Worm (Caenorhabditis elegans) whole organism, L1 larva: ENCODE results near the gene F19G12.1.

Source experiments
- ama-1 ChIP-seq: fragments of 150-350 bp; optimal IDR thresholded peaks from 2 replicates; lab custom pipeline; 2014
- ceh-88 ChIP-seq: fragments of 200-800 bp; sonication (Bioruptor generic); IDR thresholded peaks from 2 replicates; pipeline ENCODE4 v1.3.6; 2022; ENCODE audit warnings: missing genetic modification characterization, missing compliant biosample characterization
- efl-1 ChIP-seq, 4 experiments: fragments of 150-350 bp; optimal IDR thresholded peaks in 3 of 4; peaks in 1 of 4; 1 replicate in 1 of 4; 2 replicates in 3 of 4; lab custom pipeline; 2014; ENCODE audit warnings: missing biosample characterization in 2 of 4, missing genetic modification characterization in 2 of 4, missing genetic modification reagents in 2 of 4
- grh-1 ChIP-seq: fragments of 200-800 bp; sonication (Bioruptor generic); IDR thresholded peaks from 2 replicates; pipeline ENCODE4 v1.3.6; 2022; ENCODE audit warnings: missing genetic modification reagents, missing genetic modification characterization, missing compliant biosample characterization
- lin-13 ChIP-seq: fragments of 150-350 bp; optimal IDR thresholded peaks from 2 replicates; lab custom pipeline; 2014; ENCODE audit warnings: missing biosample characterization, missing genetic modification reagents, missing genetic modification characterization
- nhr-237 ChIP-seq: fragments of 150-350 bp; optimal IDR thresholded peaks from 2 replicates; lab custom pipeline; 2014; ENCODE audit warnings: missing biosample characterization, missing genetic modification characterization
- pag-3 ChIP-seq: sonication (generic microtip); optimal IDR thresholded peaks from 2 replicates; lab custom pipeline; 2017; ENCODE audit warnings: missing genetic modification characterization, mild to moderate bottlenecking, missing compliant biosample characterization, antibody characterized with exemption, borderline replicate concordance; ENCODE audit not compliant: insufficient read depth
- snpc-4 ChIP-seq: fragments of 150-350 bp; optimal IDR thresholded peaks from 2 replicates; lab custom pipeline; 2014; ENCODE audit warnings: missing biosample characterization, missing genetic modification characterization
- zag-1 ChIP-seq: fragments of 150-350 bp; optimal IDR thresholded peaks from 2 replicates; lab custom pipeline; 2014; ENCODE audit warnings: missing biosample characterization, missing genetic modification characterization
- ztf-4 ChIP-seq: fragments of 150-350 bp; optimal IDR thresholded peaks from 2 replicates; lab custom pipeline; 2014; ENCODE audit warnings: missing biosample characterization, missing genetic modification characterization

- TF ChIP-seq snpc-4 (tag; lab: Kevin White, UChicago): no peak
- no peak for TF ChIP-seq efl-1 (optimal IDR thresholded peaks at IDR 0.05; lab: Kevin White, UChicago)
- TF ChIP-seq efl-1 (GFP tag; optimal IDR thresholded peaks at IDR 0.05 in 1 of 2; lab: Kevin White, UChicago): peak in 1 of 2 experiments; percentile 69
- no peak for TF ChIP-seq ama-1 (lab: Kevin White, UChicago)
- no peak for TF ChIP-seq nhr-237 (tag; lab: Kevin White, UChicago)
- no peak for TF ChIP-seq ceh-88 (GFP tag; lab: Robert Waterston, UW)
- no peak for TF ChIP-seq lin-13
- TF ChIP-seq grh-1 (GFP tag; lab: Robert Waterston, UW): no peak
- no peak for TF ChIP-seq zag-1 (tag; lab: Kevin White, UChicago)
- TF ChIP-seq pag-3 (tag; lab: Kevin White, UChicago): no peak
- TF ChIP-seq ztf-4 (tag; lab: Kevin White, UChicago): peak; percentile 22
Observed at ce11 chrX:1453770-1454169, 23.0 kb downstream of the F19G12.1 start, which contains the start of gene cebp-1.
